Worm (Caenorhabditis elegans) whole organism, early embryonic: ENCODE data around the gene C06C3.4.
A peak's percentile ranks its signal among the peaks of the same experiment; 100 is the strongest.

Experiments used
- B0310.2 ChIP-seq: sonication (generic microtip); optimal IDR thresholded peaks from 2 replicates; lab custom pipeline; 2016; ENCODE audit warnings: mild to moderate bottlenecking, missing genetic modification characterization, missing compliant biosample characterization
- F13C5.2 ChIP-seq: sonication (generic microtip); optimal IDR thresholded peaks from 2 replicates; lab custom pipeline; 2017; ENCODE audit warnings: mild to moderate bottlenecking, missing genetic modification characterization, inconsistent platforms, missing compliant biosample characterization
- aly-1 ChIP-seq: sonication (generic microtip); optimal IDR thresholded peaks from 2 replicates; lab custom pipeline; 2016; ENCODE audit warnings: missing genetic modification characterization, missing compliant biosample characterization
- ama-1 ChIP-seq: fragments of 150-350 bp; optimal IDR thresholded peaks from 2 replicates; lab custom pipeline; 2014
- ceh-13 ChIP-seq: fragments of 200-800 bp; sonication (Bioruptor generic); optimal IDR thresholded peaks from 2 replicates; lab custom pipeline; 2018; ENCODE audit warnings: mild to moderate bottlenecking, missing genetic modification characterization, missing compliant biosample characterization
- ceh-36 ChIP-seq: sonication (generic microtip); optimal IDR thresholded peaks from 2 replicates; lab custom pipeline; 2016; ENCODE audit warnings: missing genetic modification characterization, inconsistent platforms, missing compliant biosample characterization
- ets-7 ChIP-seq: sonication (generic microtip); optimal IDR thresholded peaks from 2 replicates; lab custom pipeline; 2016; ENCODE audit warnings: missing genotype, missing genetic modification characterization, missing compliant biosample characterization
- flt-1 ChIP-seq: fragments of 200-800 bp; sonication (Bioruptor generic); IDR thresholded peaks from 2 replicates; pipeline ENCODE4 v1.3.6; 2022; ENCODE audit warnings: missing genetic modification characterization, missing compliant biosample characterization
- hmbx-1 ChIP-seq: sonication (generic microtip); optimal IDR thresholded peaks from 2 replicates; lab custom pipeline; 2016; ENCODE audit warnings: mild to moderate bottlenecking, missing genetic modification characterization, missing compliant biosample characterization
- hmg-4 ChIP-seq: fragments of 200-800 bp; sonication (Bioruptor generic); optimal IDR thresholded peaks from 2 replicates; lab custom pipeline; 2018; ENCODE audit warnings: mild to moderate bottlenecking, missing genetic modification characterization, missing compliant biosample characterization
- hnd-1 ChIP-seq: sonication (generic microtip); optimal IDR thresholded peaks from 2 replicates; lab custom pipeline; 2016; ENCODE audit warnings: missing genetic modification characterization, missing compliant biosample characterization
- pes-1 ChIP-seq: fragments of 200-800 bp; sonication (Bioruptor generic); IDR thresholded peaks from 2 replicates; pipeline ENCODE4 v1.3.6; 2022; ENCODE audit warnings: missing genetic modification reagents, missing genetic modification characterization, missing compliant biosample characterization
- scrt-1 ChIP-seq: fragments of 200-800 bp; sonication (Bioruptor generic); IDR thresholded peaks from 2 replicates; pipeline ENCODE4 v1.3.6; 2022; ENCODE audit warnings: missing genetic modification characterization, missing compliant biosample characterization
- sea-1 ChIP-seq: fragments of 200-800 bp; sonication (Bioruptor generic); conservative IDR thresholded peaks from 2 replicates; pipeline ENCODE4 v1.3.6; 2022; ENCODE audit warnings: missing genetic modification characterization, missing compliant biosample characterization
- tbx-11 ChIP-seq: fragments of 200-800 bp; sonication (Bioruptor generic); IDR thresholded peaks from 2 replicates; pipeline ENCODE4 v1.3.6; 2022; ENCODE audit warnings: missing genetic modification characterization, missing compliant biosample characterization
- tbx-37 ChIP-seq: fragments of 200-800 bp; sonication (Bioruptor generic); conservative IDR thresholded peaks from 2 replicates; pipeline ENCODE4 v1.3.6; 2022; ENCODE audit warnings: missing genetic modification reagents, missing genetic modification characterization, missing compliant biosample characterization
- tra-4 ChIP-seq: sonication (generic microtip); optimal IDR thresholded peaks from 2 replicates; lab custom pipeline; 2017; ENCODE audit warnings: missing genetic modification characterization, missing compliant biosample characterization

The C06C3.4 gene

ce11 chrII:9352669-9353068, 20.4 kb upstream of the C06C3.4 start, which contains the start of the genes sdhb-1 and cup-15:
TSS of gene sdhb-1 (minus strand) at chrII:9352731.
TSS of gene cup-15 (plus strand) at chrII:9353000.
- TF ChIP-seq aly-1 (no peak), hmbx-1 (tag; lab: Kevin White, UChicago) (no peak), tbx-37 (GFP tag; lab: Robert Waterston, UW) (no peak), ceh-13 (GFP tag; lab: Kevin White, UChicago) (no peak), ama-1 (no peak)

ce11 chrII:9356723-9357122, 16.4 kb upstream of the C06C3.4 start:
- no peak for TF ChIP-seq ceh-36 (tag; lab: Kevin White, UChicago)
- TF ChIP-seq F13C5.2 (tag; lab: Kevin White, UChicago) = no peak
- no peak for TF ChIP-seq aly-1
- peak; percentile 49 for TF ChIP-seq hmg-4 (GFP tag; lab: Kevin White, UChicago)
- TF ChIP-seq ama-1 = no peak
- no peak for TF ChIP-seq B0310.2
- no peak for TF ChIP-seq ets-7 (tag; lab: Kevin White, UChicago)

ce11 chrII:9358230-9358629, 14.9 kb upstream of the C06C3.4 start, which contains the start of gene mel-11:
TSS of gene mel-11 (plus strand) at chrII:9358530.
- TF ChIP-seq tbx-11 (no peak), sea-1 (GFP tag; lab: Robert Waterston, UW) (no peak), ceh-36 (tag; lab: Kevin White, UChicago) (no peak), tra-4 (no peak), flt-1 (no peak), B0310.2 (no peak), ceh-13 (GFP tag; lab: Kevin White, UChicago) (no peak), aly-1 (no peak), tbx-37 (GFP tag; lab: Robert Waterston, UW) (no peak), ets-7 (tag; lab: Kevin White, UChicago) (no peak), hmbx-1 (tag; lab: Kevin White, UChicago) (no peak), F13C5.2 (tag; lab: Kevin White, UChicago) (no peak)

ce11 chrII:9362249-9362648, 10.8 kb upstream of the C06C3.4 start:
- TF ChIP-seq scrt-1 (GFP tag; lab: Robert Waterston, UW) (no peak), pes-1 (GFP tag; lab: Robert Waterston, UW) (no peak), tbx-11 (no peak), tbx-37 (GFP tag; lab: Robert Waterston, UW) (no peak), B0310.2 (no peak), F13C5.2 (tag; lab: Kevin White, UChicago) (no peak), sea-1 (GFP tag; lab: Robert Waterston, UW) (no peak), ceh-13 (GFP tag; lab: Kevin White, UChicago) (no peak), flt-1 (no peak), hmg-4 (GFP tag; lab: Kevin White, UChicago) (no peak), ets-7 (tag; lab: Kevin White, UChicago) (no peak), ama-1 (no peak)

ce11 chrII:9369394-9369793, 3.7 kb upstream of the C06C3.4 start:
- no peak for TF ChIP-seq ets-7 (tag; lab: Kevin White, UChicago)
- no peak for TF ChIP-seq pes-1 (GFP tag; lab: Robert Waterston, UW)
- no peak for TF ChIP-seq tbx-11
- TF ChIP-seq ceh-13 (GFP tag; lab: Kevin White, UChicago) = no peak
- TF ChIP-seq ama-1 = no peak
- no peak for TF ChIP-seq tra-4
- no peak for TF ChIP-seq hmg-4 (GFP tag; lab: Kevin White, UChicago)
- TF ChIP-seq aly-1 = no peak
- no peak for TF ChIP-seq F13C5.2 (tag; lab: Kevin White, UChicago)
- TF ChIP-seq sea-1 (GFP tag; lab: Robert Waterston, UW) = no peak
- TF ChIP-seq ceh-36 (tag; lab: Kevin White, UChicago) = no peak
- no peak for TF ChIP-seq scrt-1 (GFP tag; lab: Robert Waterston, UW)
- no peak for TF ChIP-seq hmbx-1 (tag; lab: Kevin White, UChicago)
- no peak for TF ChIP-seq B0310.2
- TF ChIP-seq flt-1 = no peak
- TF ChIP-seq hnd-1 (tag; lab: Kevin White, UChicago) = no peak
- TF ChIP-seq tbx-37 (GFP tag; lab: Robert Waterston, UW) = no peak

- TF ChIP-seq ama-1 (no peak), F13C5.2 (tag; lab: Kevin White, UChicago) (no peak), B0310.2 (no peak), tra-4 (no peak), hmbx-1 (tag; lab: Kevin White, UChicago) (no peak)
These were observed 698 bp upstream of the C06C3.4 start, which contains the start of gene C06C3.3 for ce11 chrII:9372393-9372792. TSS of gene C06C3.3 (minus strand) at chrII:9372493.

- TF ChIP-seq tbx-11 = no peak
- TF ChIP-seq hmg-4 (GFP tag; lab: Kevin White, UChicago) = no peak
- no peak for TF ChIP-seq ama-1
- TF ChIP-seq B0310.2 = no peak
- TF ChIP-seq tra-4 = no peak
- no peak for TF ChIP-seq aly-1
- no peak for TF ChIP-seq ets-7 (tag; lab: Kevin White, UChicago)
- no peak for TF ChIP-seq hmbx-1 (tag; lab: Kevin White, UChicago)
- no peak for TF ChIP-seq ceh-36 (tag; lab: Kevin White, UChicago)
- TF ChIP-seq hnd-1 (tag; lab: Kevin White, UChicago) = no peak
- TF ChIP-seq ceh-13 (GFP tag; lab: Kevin White, UChicago) = no peak
- TF ChIP-seq F13C5.2 (tag; lab: Kevin White, UChicago) = no peak
- TF ChIP-seq sea-1 (GFP tag; lab: Robert Waterston, UW) = no peak
- TF ChIP-seq flt-1 = no peak
These were observed 1.7 kb downstream of the C06C3.4 start, which contains the start of gene C06C3.12 for ce11 chrII:9374807-9375206. TSS of gene C06C3.12 (plus strand) at chrII:9375107.

- TF ChIP-seq ceh-13 (GFP tag; lab: Kevin White, UChicago) = no peak
- no peak for TF ChIP-seq hmg-4 (GFP tag; lab: Kevin White, UChicago)
- no peak for TF ChIP-seq hnd-1 (tag; lab: Kevin White, UChicago)
- no peak for TF ChIP-seq ceh-36 (tag; lab: Kevin White, UChicago)
- TF ChIP-seq tbx-11 = no peak
- no peak for TF ChIP-seq ama-1
- TF ChIP-seq tra-4 = no peak
- no peak for TF ChIP-seq hmbx-1 (tag; lab: Kevin White, UChicago)
- no peak for TF ChIP-seq tbx-37 (GFP tag; lab: Robert Waterston, UW)
- TF ChIP-seq sea-1 (GFP tag; lab: Robert Waterston, UW) = no peak
- TF ChIP-seq B0310.2 = no peak
- TF ChIP-seq scrt-1 (GFP tag; lab: Robert Waterston, UW) = no peak
These were observed 4.1 kb downstream of the C06C3.4 start, which contains the start of gene C06C3.10 for ce11 chrII:9377158-9377557. TSS of gene C06C3.10 (minus strand) at chrII:9377258.
